Worm (Caenorhabditis elegans): ENCODE data around the gene unc-130.

ce11 chrII:11255536-11255935 is 26.2 kb upstream of the unc-130 start, which contains the start of gene T05B9.2:
- TF ChIP-seq tbx-2 (tag; optimal IDR thresholded peaks at IDR 0.05) (no peak), mdl-1 (tag; optimal IDR thresholded peaks at IDR 0.05) (no peak), pha-4 (tag; optimal IDR thresholded peaks at IDR 0.05) (no peak), fos-1 (tag; optimal IDR thresholded peaks at IDR 0.05) (no peak), lin-15B (tag; optimal IDR thresholded peaks at IDR 0.05) (no peak), ceh-16 (tag; optimal IDR thresholded peaks at IDR 0.05) (no peak), lin-39 (tag; optimal IDR thresholded peaks at IDR 0.05) (no peak), ceh-82 (tag; optimal IDR thresholded peaks at IDR 0.05) (no peak)

Measured in whole organism, L3 larva.